Fruit fly (Drosophila melanogaster): ENCODE results near the gene CG17187.

Gene CG17187

DNA sequence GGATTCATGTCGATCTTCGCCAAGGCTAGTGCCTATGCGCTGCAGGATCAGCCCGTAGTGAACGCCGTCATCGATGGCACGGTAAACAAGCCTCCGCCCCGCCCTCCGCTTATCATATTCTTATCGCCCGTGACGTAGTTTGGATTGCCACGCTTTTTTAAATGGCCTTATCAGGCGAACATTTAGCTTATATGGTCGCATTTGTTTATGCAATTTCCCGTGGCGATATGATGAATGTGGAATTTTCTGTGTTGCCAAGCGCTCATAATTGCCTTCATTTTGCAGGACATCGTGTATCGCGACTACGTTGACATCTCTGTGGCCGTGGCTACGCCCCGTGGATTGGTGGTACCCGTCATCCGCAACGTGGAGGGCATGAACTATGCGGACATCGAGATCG lies 14.1 kb upstream of the CG17187 start:
- no peak for TF ChIP-seq GATAd (GFP tag; optimal IDR thresholded peaks at IDR 0.05)
- no peak for TF ChIP-seq tai (GFP tag; optimal IDR thresholded peaks at IDR 0.05)
- no peak for TF ChIP-seq HLH106 (tag; optimal IDR thresholded peaks at IDR 0.05)
- no peak for TF ChIP-seq Jra (GFP tag; optimal IDR thresholded peaks at IDR 0.05)
- no peak for TF ChIP-seq jim (GFP tag; optimal IDR thresholded peaks at IDR 0.05)
- TF ChIP-seq Sp1 (GFP tag; optimal IDR thresholded peaks at IDR 0.05), result no peak
- TF ChIP-seq sage (GFP tag; optimal IDR thresholded peaks at IDR 0.05), result no peak
- TF ChIP-seq dsf (GFP tag; optimal IDR thresholded peaks at IDR 0.05; ENCODE audit: borderline replicate concordance), result no peak
- no peak for TF ChIP-seq Myc (optimal IDR thresholded peaks at IDR 0.05)
- TF ChIP-seq OdsH (GFP tag; optimal IDR thresholded peaks at IDR 0.05), result no peak

DNA sequence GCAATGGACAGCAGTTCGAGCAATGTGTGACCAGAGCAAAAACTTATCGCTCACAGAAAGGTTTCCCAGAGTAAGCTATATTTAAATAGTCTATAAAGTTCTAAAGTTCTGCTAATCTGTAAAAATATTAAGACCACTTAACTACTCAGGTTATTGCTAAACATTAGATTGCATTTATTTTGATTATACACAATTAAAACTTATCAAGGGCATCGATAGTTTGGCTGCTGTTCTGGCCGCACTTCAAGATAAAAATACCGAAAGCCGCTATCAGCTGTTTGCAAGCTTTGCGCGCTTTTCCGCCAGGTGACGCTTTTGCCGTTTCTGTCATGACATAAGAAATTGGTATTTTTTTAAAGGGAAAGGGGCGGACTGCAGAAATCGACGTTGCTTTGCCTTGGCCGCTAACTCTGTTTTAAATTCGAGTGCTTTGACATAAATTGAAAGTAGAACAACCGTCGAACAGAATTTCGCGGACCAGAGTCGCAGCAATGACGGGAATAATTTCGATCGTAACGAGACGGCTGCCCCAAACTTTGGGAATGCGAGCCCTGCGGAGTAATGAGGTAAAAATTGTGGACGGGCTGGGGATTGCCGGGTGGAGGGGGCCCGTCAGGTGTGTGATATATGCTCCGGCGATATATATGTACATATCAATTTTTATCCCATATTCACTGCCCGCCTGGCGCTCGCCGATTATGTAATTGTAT lies 12.4 kb upstream of the CG17187 start, which contains the start of the genes CG17734 and CG5214:
Gene CG17734 (minus strand): TSS at position 49 of the 710 bp plus-strand sequence.
Gene CG5214 (plus strand): TSS at position 352 of the 710 bp plus-strand sequence.
- no peak for TF ChIP-seq Dfd (GFP tag; optimal IDR thresholded peaks at IDR 0.05)
- TF ChIP-seq sv (GFP tag; optimal IDR thresholded peaks at IDR 0.05), result peak; percentile 26
- TF ChIP-seq br (GFP tag; optimal IDR thresholded peaks at IDR 0.05), result no peak
- no peak for TF ChIP-seq CG9705 (GFP tag; optimal IDR thresholded peaks at IDR 0.05)
- no peak for TF ChIP-seq ey (GFP tag; optimal IDR thresholded peaks at IDR 0.05)
- peak; percentile 24 for TF ChIP-seq dsf (GFP tag; optimal IDR thresholded peaks at IDR 0.05; ENCODE audit: borderline replicate concordance)
- TF ChIP-seq usp (GFP tag; optimal IDR thresholded peaks at IDR 0.05), result no peak
- TF ChIP-seq Sp1 (GFP tag; optimal IDR thresholded peaks at IDR 0.05), result peak; percentile 32
- TF ChIP-seq GATAd (GFP tag; optimal IDR thresholded peaks at IDR 0.05), result no peak
- TF ChIP-seq Hr83 (GFP tag; optimal IDR thresholded peaks at IDR 0.05; ENCODE audit: poor library complexity, severe bottlenecking), result peak; percentile 65
- no peak for TF ChIP-seq Hnf4 (GFP tag; optimal IDR thresholded peaks at IDR 0.05)
- no peak for TF ChIP-seq dl (GFP tag; optimal IDR thresholded peaks at IDR 0.05; ENCODE audit: insufficient read depth in 1 of 2, partially characterized antibody in 2 of 2)
- no peak for TF ChIP-seq Dif (GFP tag; optimal IDR thresholded peaks at IDR 0.05; ENCODE audit: partially characterized antibody)
- TF ChIP-seq dmrt93B (GFP tag; optimal IDR thresholded peaks at IDR 0.05), result no peak
- peak; percentile 37 for TF ChIP-seq rgr (GFP tag; optimal IDR thresholded peaks at IDR 0.05)
- no peak for TF ChIP-seq jim (GFP tag; optimal IDR thresholded peaks at IDR 0.05)
- TF ChIP-seq woc (GFP tag; optimal IDR thresholded peaks at IDR 0.05), result no peak
- TF ChIP-seq brk (GFP tag; optimal IDR thresholded peaks at IDR 0.05), result no peak
- TF ChIP-seq Myc (optimal IDR thresholded peaks at IDR 0.05), result peak; percentile 73
- no peak for TF ChIP-seq Mio (GFP tag; optimal IDR thresholded peaks at IDR 0.05)
- TF ChIP-seq psq (GFP tag; optimal IDR thresholded peaks at IDR 0.05), result no peak
- TF ChIP-seq fru (GFP tag; optimal IDR thresholded peaks at IDR 0.05), result peak; percentile 49
- TF ChIP-seq h (GFP tag; optimal IDR thresholded peaks at IDR 0.05), result peak; percentile 46
- no peak for TF ChIP-seq foxo (GFP tag; optimal IDR thresholded peaks at IDR 0.05)
- TF ChIP-seq Rel (GFP tag; optimal IDR thresholded peaks at IDR 0.05), result no peak
- no peak for TF ChIP-seq Rel (tag; optimal IDR thresholded peaks at IDR 0.05)
- TF ChIP-seq lola (GFP tag; optimal IDR thresholded peaks at IDR 0.05), result no peak
- TF ChIP-seq sage (GFP tag; optimal IDR thresholded peaks at IDR 0.05), result no peak
- TF ChIP-seq Vsx2 (GFP tag; optimal IDR thresholded peaks at IDR 0.05; ENCODE audit: partially characterized antibody), result no peak
- no peak for TF ChIP-seq OdsH (GFP tag; optimal IDR thresholded peaks at IDR 0.05)
- peak; percentile 40 for TF ChIP-seq Jra (GFP tag; optimal IDR thresholded peaks at IDR 0.05)
- no peak for TF ChIP-seq CrebA (GFP tag; optimal IDR thresholded peaks at IDR 0.05; ENCODE audit: borderline replicate concordance)
- TF ChIP-seq HLH106 (tag; optimal IDR thresholded peaks at IDR 0.05), result no peak
- TF ChIP-seq Hr78 (GFP tag; optimal IDR thresholded peaks at IDR 0.05), result no peak
- no peak for TF ChIP-seq tai (GFP tag; optimal IDR thresholded peaks at IDR 0.05)
- no peak for TF ChIP-seq N (GFP tag; optimal IDR thresholded peaks at IDR 0.05)
- TF ChIP-seq Abd-B (GFP tag; optimal IDR thresholded peaks at IDR 0.05), result no peak
- TF ChIP-seq pan (optimal IDR thresholded peaks at IDR 0.05), result no peak
- TF ChIP-seq CG32264 (GFP tag; optimal IDR thresholded peaks at IDR 0.05), result peak; percentile 28
